Worm (Caenorhabditis elegans): ENCODE measurements around the gene ZC443.1.

Gene ZC443.1

ce11 chrV:12815386-12815785 lies 5.5 kb upstream of the ZC443.1 start:
- no peak for TF ChIP-seq hnd-1 (tag; optimal IDR thresholded peaks at IDR 0.05)
- no peak for TF ChIP-seq B0310.2 (tag; optimal IDR thresholded peaks at IDR 0.05)
- TF ChIP-seq flt-1 (GFP tag; IDR thresholded peaks at IDR 0.05), result no peak
- no peak for TF ChIP-seq ets-7 (tag; optimal IDR thresholded peaks at IDR 0.05)
- TF ChIP-seq tbx-37 (GFP tag; conservative IDR thresholded peaks at IDR 0.05), result no peak
- TF ChIP-seq scrt-1 (GFP tag; IDR thresholded peaks at IDR 0.05), result no peak

- TF ChIP-seq F13C5.2 (tag; optimal IDR thresholded peaks at IDR 0.05) (peak; percentile 2), hmg-4 (GFP tag; optimal IDR thresholded peaks at IDR 0.05) (peak; percentile 52), hnd-1 (tag; optimal IDR thresholded peaks at IDR 0.05) (no peak), aly-1 (tag; optimal IDR thresholded peaks at IDR 0.05) (peak; percentile 10), scrt-1 (GFP tag; IDR thresholded peaks at IDR 0.05) (no peak)
These were observed 4.6 kb upstream of the ZC443.1 start for ce11 chrV:12814481-12814882.

ce11 chrV:12814022-12814421 lies 4.1 kb upstream of the ZC443.1 start, which contains the start of gene ZC443.3:
TSS of gene ZC443.3 (minus strand) at chrV:12814122.
- TF ChIP-seq hmg-4 (GFP tag; optimal IDR thresholded peaks at IDR 0.05) (no peak), hmbx-1 (tag; optimal IDR thresholded peaks at IDR 0.05) (no peak), sea-1 (GFP tag; conservative IDR thresholded peaks at IDR 0.05) (no peak), B0310.2 (tag; optimal IDR thresholded peaks at IDR 0.05) (no peak), aly-1 (tag; optimal IDR thresholded peaks at IDR 0.05) (no peak)

DNA sequence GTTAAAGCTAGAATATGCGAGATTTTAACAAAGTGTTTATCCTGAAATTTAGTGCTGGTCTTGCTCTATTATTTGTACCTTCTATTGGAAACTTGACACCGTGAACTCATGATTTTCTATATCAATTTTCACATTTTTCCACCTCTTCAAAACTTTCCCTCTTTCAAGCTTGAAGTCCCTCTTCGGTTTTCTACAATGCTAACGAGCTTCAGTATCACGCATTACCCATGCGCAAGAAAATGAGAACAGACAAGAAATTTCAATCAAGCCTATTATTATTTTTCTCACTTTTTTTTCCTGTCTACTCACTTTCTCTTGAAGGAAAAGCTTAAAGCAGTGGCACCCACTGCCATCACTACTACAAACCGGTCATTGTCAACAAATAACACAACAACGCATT lies 1.9 kb upstream of the ZC443.1 start:
- no peak for TF ChIP-seq hnd-1 (tag; optimal IDR thresholded peaks at IDR 0.05)
- no peak for TF ChIP-seq aly-1 (tag; optimal IDR thresholded peaks at IDR 0.05)
- TF ChIP-seq hmg-4 (GFP tag; optimal IDR thresholded peaks at IDR 0.05), result no peak
- TF ChIP-seq scrt-1 (GFP tag; IDR thresholded peaks at IDR 0.05), result no peak
- TF ChIP-seq ets-7 (tag; optimal IDR thresholded peaks at IDR 0.05), result no peak
- TF ChIP-seq tbx-11 (GFP tag; IDR thresholded peaks at IDR 0.05), result no peak
- TF ChIP-seq sea-1 (GFP tag; conservative IDR thresholded peaks at IDR 0.05), result no peak
- no peak for TF ChIP-seq pes-1 (GFP tag; IDR thresholded peaks at IDR 0.05)
- no peak for TF ChIP-seq tbx-37 (GFP tag; conservative IDR thresholded peaks at IDR 0.05)
- no peak for TF ChIP-seq ceh-13 (GFP tag; optimal IDR thresholded peaks at IDR 0.05)
- TF ChIP-seq ceh-36 (tag; optimal IDR thresholded peaks at IDR 0.05), result no peak
- no peak for TF ChIP-seq tra-4 (tag; optimal IDR thresholded peaks at IDR 0.05)
- TF ChIP-seq F13C5.2 (tag; optimal IDR thresholded peaks at IDR 0.05), result no peak
- no peak for TF ChIP-seq hmbx-1 (tag; optimal IDR thresholded peaks at IDR 0.05)
- TF ChIP-seq ama-1 (optimal IDR thresholded peaks at IDR 0.05), result no peak
- TF ChIP-seq B0310.2 (tag; optimal IDR thresholded peaks at IDR 0.05), result no peak
- no peak for TF ChIP-seq flt-1 (GFP tag; IDR thresholded peaks at IDR 0.05)

- no peak for TF ChIP-seq hmg-4 (GFP tag; optimal IDR thresholded peaks at IDR 0.05)
- no peak for TF ChIP-seq ceh-36 (tag; optimal IDR thresholded peaks at IDR 0.05)
- TF ChIP-seq tbx-37 (GFP tag; conservative IDR thresholded peaks at IDR 0.05), result no peak
- no peak for TF ChIP-seq sea-1 (GFP tag; conservative IDR thresholded peaks at IDR 0.05)
- TF ChIP-seq scrt-1 (GFP tag; IDR thresholded peaks at IDR 0.05), result no peak
- TF ChIP-seq F13C5.2 (tag; optimal IDR thresholded peaks at IDR 0.05), result no peak
- TF ChIP-seq tbx-11 (GFP tag; IDR thresholded peaks at IDR 0.05), result no peak
- no peak for TF ChIP-seq tra-4 (tag; optimal IDR thresholded peaks at IDR 0.05)
- TF ChIP-seq ama-1 (optimal IDR thresholded peaks at IDR 0.05), result no peak
- TF ChIP-seq B0310.2 (tag; optimal IDR thresholded peaks at IDR 0.05), result no peak
- TF ChIP-seq hmbx-1 (tag; optimal IDR thresholded peaks at IDR 0.05), result no peak
- TF ChIP-seq aly-1 (tag; optimal IDR thresholded peaks at IDR 0.05), result no peak
- TF ChIP-seq ceh-13 (GFP tag; optimal IDR thresholded peaks at IDR 0.05), result no peak
- no peak for TF ChIP-seq flt-1 (GFP tag; IDR thresholded peaks at IDR 0.05)
These were observed 1.2 kb upstream of the ZC443.1 start, which contains the start of gene ZC443.2 for ce11 chrV:12811126-12811525. TSS of gene ZC443.2 (minus strand) at chrV:12811192.

- TF ChIP-seq tbx-11 (GFP tag; IDR thresholded peaks at IDR 0.05) (no peak), hmg-4 (GFP tag; optimal IDR thresholded peaks at IDR 0.05) (no peak), ceh-36 (tag; optimal IDR thresholded peaks at IDR 0.05) (no peak), B0310.2 (tag; optimal IDR thresholded peaks at IDR 0.05) (no peak), flt-1 (GFP tag; IDR thresholded peaks at IDR 0.05) (no peak), F13C5.2 (tag; optimal IDR thresholded peaks at IDR 0.05) (no peak), ama-1 (optimal IDR thresholded peaks at IDR 0.05) (no peak), sea-1 (GFP tag; conservative IDR thresholded peaks at IDR 0.05) (no peak)
These were observed 3.7 kb downstream of the ZC443.1 start, which contains the start of gene ZC443.7 for ce11 chrV:12806190-12806589. TSS of gene ZC443.7 (plus strand) at chrV:12806490.

- no peak for TF ChIP-seq ama-1 (optimal IDR thresholded peaks at IDR 0.05)
- no peak for TF ChIP-seq ceh-13 (GFP tag; optimal IDR thresholded peaks at IDR 0.05)
- TF ChIP-seq flt-1 (GFP tag; IDR thresholded peaks at IDR 0.05), result no peak
- no peak for TF ChIP-seq ceh-36 (tag; optimal IDR thresholded peaks at IDR 0.05)
- TF ChIP-seq hmbx-1 (tag; optimal IDR thresholded peaks at IDR 0.05), result no peak
- TF ChIP-seq hmg-4 (GFP tag; optimal IDR thresholded peaks at IDR 0.05), result no peak
- TF ChIP-seq scrt-1 (GFP tag; IDR thresholded peaks at IDR 0.05), result no peak
- TF ChIP-seq aly-1 (tag; optimal IDR thresholded peaks at IDR 0.05), result no peak
- no peak for TF ChIP-seq B0310.2 (tag; optimal IDR thresholded peaks at IDR 0.05)
- no peak for TF ChIP-seq pes-1 (GFP tag; IDR thresholded peaks at IDR 0.05)
- no peak for TF ChIP-seq tbx-37 (GFP tag; conservative IDR thresholded peaks at IDR 0.05)
- no peak for TF ChIP-seq sea-1 (GFP tag; conservative IDR thresholded peaks at IDR 0.05)
- no peak for TF ChIP-seq tbx-11 (GFP tag; IDR thresholded peaks at IDR 0.05)
- TF ChIP-seq hnd-1 (tag; optimal IDR thresholded peaks at IDR 0.05), result no peak
- TF ChIP-seq tra-4 (tag; optimal IDR thresholded peaks at IDR 0.05), result no peak
- TF ChIP-seq F13C5.2 (tag; optimal IDR thresholded peaks at IDR 0.05), result no peak
- TF ChIP-seq ets-7 (tag; optimal IDR thresholded peaks at IDR 0.05), result no peak
These were observed 6.6 kb downstream of the ZC443.1 start, which contains the start of gene srbc-45 for ce11 chrV:12803274-12803673. TSS of gene srbc-45 (plus strand) at chrV:12803574.

DNA sequence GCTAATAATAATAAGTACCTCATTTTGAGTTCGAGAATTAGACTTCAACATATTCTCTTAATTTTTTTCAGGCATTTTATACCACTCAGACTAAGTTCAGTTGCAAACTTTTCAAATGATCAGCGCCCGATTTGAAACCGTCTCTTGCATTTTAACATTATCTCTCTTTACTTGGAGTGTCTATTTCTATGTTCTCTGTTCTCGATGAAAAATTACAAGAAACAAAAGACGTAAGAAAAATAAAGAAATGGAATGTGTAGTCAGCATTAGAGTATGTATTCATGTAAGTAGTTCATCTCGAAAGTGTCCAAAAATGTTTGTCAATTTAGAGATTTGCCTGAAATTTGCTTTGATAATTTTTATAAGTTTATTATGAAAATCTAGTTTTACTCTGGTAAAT lies 9.7 kb downstream of the ZC443.1 start, which contains the start of gene ugt-3:
Gene ugt-3, minus strand, starts transcription at position 101 of the 400 bp plus-strand sequence.
- TF ChIP-seq pes-1 (GFP tag; IDR thresholded peaks at IDR 0.05) (no peak), tbx-11 (GFP tag; IDR thresholded peaks at IDR 0.05) (no peak), ceh-13 (GFP tag; optimal IDR thresholded peaks at IDR 0.05) (no peak), B0310.2 (tag; optimal IDR thresholded peaks at IDR 0.05) (no peak), aly-1 (tag; optimal IDR thresholded peaks at IDR 0.05) (no peak), F13C5.2 (tag; optimal IDR thresholded peaks at IDR 0.05) (no peak), sea-1 (GFP tag; conservative IDR thresholded peaks at IDR 0.05) (no peak), hmbx-1 (tag; optimal IDR thresholded peaks at IDR 0.05) (no peak), ceh-36 (tag; optimal IDR thresholded peaks at IDR 0.05) (no peak), ets-7 (tag; optimal IDR thresholded peaks at IDR 0.05) (no peak), tra-4 (tag; optimal IDR thresholded peaks at IDR 0.05) (no peak), scrt-1 (GFP tag; IDR thresholded peaks at IDR 0.05) (no peak), tbx-37 (GFP tag; conservative IDR thresholded peaks at IDR 0.05) (no peak), flt-1 (GFP tag; IDR thresholded peaks at IDR 0.05) (no peak), ama-1 (optimal IDR thresholded peaks at IDR 0.05) (no peak), hnd-1 (tag; optimal IDR thresholded peaks at IDR 0.05) (no peak), hmg-4 (GFP tag; optimal IDR thresholded peaks at IDR 0.05) (no peak)
